Worm (Caenorhabditis elegans) whole organism, L3 larva: ENCODE results near the gene K08D8.1.
A peak's percentile ranks its signal among the peaks of the same experiment; 100 is the strongest.

Experiments
- R02D3.7 ChIP-seq: fragments of 150-350 bp; optimal IDR thresholded peaks from 2 replicates; lab custom pipeline; 2014; ENCODE audit warnings: missing biosample characterization, missing genetic modification characterization
- aly-2 ChIP-seq: fragments of 150-350 bp; optimal IDR thresholded peaks from 2 replicates; lab custom pipeline; 2014; ENCODE audit warnings: missing biosample characterization, missing genetic modification characterization
- egl-27 ChIP-seq: sonication (generic microtip); optimal IDR thresholded peaks from 4 replicates; lab custom pipeline; 2017; ENCODE audit warnings: missing biosample characterization, missing genetic modification reagents, missing genetic modification characterization
- nhr-12 ChIP-seq: fragments of 150-350 bp; optimal IDR thresholded peaks from 2 replicates; lab custom pipeline; 2014; ENCODE audit warnings: missing biosample characterization, missing genetic modification characterization
- pha-4 ChIP-seq: fragments of 150-350 bp; optimal IDR thresholded peaks from 2 replicates; lab custom pipeline; 2014; ENCODE audit warnings: missing biosample characterization, missing genetic modification reagents, missing genetic modification characterization

ce11 chrIV:12896371-12896882 is 4.1 kb downstream of the K08D8.1 start, which contains the start of gene K08D8.7:
- TF ChIP-seq nhr-12 (tag; lab: Kevin White, UChicago) (no peak), pha-4 (tag; lab: Kevin White, UChicago) (peak; percentile 28), aly-2 (tag; lab: Kevin White, UChicago) (no peak), egl-27 (tag; lab: Kevin White, UChicago) (no peak), R02D3.7 (no peak)
